Worm (Caenorhabditis elegans) whole organism, young adult: Measurements from ENCODE around the gene nlp-28.

ENCODE experiments used
- B0336.3 ChIP-seq: fragments of 200-800 bp; sonication (Bioruptor generic); IDR thresholded peaks from 2 replicates; pipeline ENCODE4 v1.3.6; 2022; ENCODE audit warnings: missing genetic modification characterization, missing compliant biosample characterization
- C06A6.2 ChIP-seq: fragments of 200-800 bp; sonication (Bioruptor generic); conservative IDR thresholded peaks from 2 replicates; pipeline ENCODE4 v1.3.6; 2022; ENCODE audit warnings: missing genetic modification characterization, missing compliant biosample characterization
- K12H6.12 ChIP-seq: fragments of 200-800 bp; sonication (Bioruptor generic); optimal IDR thresholded peaks from 2 replicates; lab custom pipeline; 2018; ENCODE audit warnings: mild to moderate bottlenecking, missing genetic modification characterization, missing compliant biosample characterization
- Y53G8AR.9 ChIP-seq: fragments of 200-800 bp; sonication (Bioruptor generic); conservative IDR thresholded peaks from 2 replicates; pipeline ENCODE4 v1.3.6; 2022; ENCODE audit warnings: missing genetic modification reagents, missing genetic modification characterization, missing compliant biosample characterization
- ZK185.1 ChIP-seq: sonication (generic microtip); optimal IDR thresholded peaks from 2 replicates; lab custom pipeline; 2016; ENCODE audit warnings: mild to moderate bottlenecking, missing genetic modification characterization, missing compliant biosample characterization; ENCODE audit not compliant: poor library complexity, severe bottlenecking
- ama-1 ChIP-seq, 3 experiments: fragments of 150-350 bp in 1 of 3; sonication (generic microtip) in 2 of 3; optimal IDR thresholded peaks; 2 replicates each; lab custom pipeline; 2014 to 2018; ENCODE audit warnings: missing biosample characterization in 2 of 3, missing genetic modification characterization in 2 of 3, missing genetic modification reagents in 2 of 3
- bed-1 ChIP-seq: fragments of 200-800 bp; sonication (Bioruptor generic); IDR thresholded peaks from 2 replicates; pipeline ENCODE4 v1.3.6; 2022; ENCODE audit warnings: missing genetic modification reagents, missing genetic modification characterization, missing compliant biosample characterization
- die-1 ChIP-seq: sonication (generic microtip); optimal IDR thresholded peaks from 2 replicates; lab custom pipeline; 2016; ENCODE audit warnings: missing genotype, mild to moderate bottlenecking, missing genetic modification characterization, missing compliant biosample characterization
- let-526 ChIP-seq: fragments of 200-800 bp; sonication (Bioruptor generic); IDR thresholded peaks from 2 replicates; pipeline ENCODE4 v1.3.6; 2022; ENCODE audit warnings: missing genetic modification reagents, missing genetic modification characterization, missing compliant biosample characterization
- mxl-1 ChIP-seq: sonication (generic microtip); optimal IDR thresholded peaks from 2 replicates; lab custom pipeline; 2016; ENCODE audit warnings: missing genetic modification characterization, missing compliant biosample characterization
- snpc-1.1 ChIP-seq: sonication (generic microtip); optimal IDR thresholded peaks from 2 replicates; lab custom pipeline; 2017; ENCODE audit warnings: missing genetic modification characterization, mild to moderate bottlenecking, missing compliant biosample characterization, antibody characterized with exemption, moderate library complexity, missing genotype, missing genetic modification reagents; ENCODE audit not compliant: insufficient read depth
- unc-62 ChIP-seq: fragments of 150-350 bp; optimal IDR thresholded peaks from 2 replicates; lab custom pipeline; 2014; ENCODE audit warnings: missing biosample characterization, missing genetic modification reagents, missing genetic modification characterization
- ztf-28 ChIP-seq: fragments of 200-800 bp; sonication (Bioruptor generic); IDR thresholded peaks from 2 replicates; pipeline ENCODE4 v1.3.6; 2022; ENCODE audit warnings: missing genetic modification reagents, missing genetic modification characterization, missing compliant biosample characterization
- ztf-3 ChIP-seq: fragments of 200-800 bp; sonication (Bioruptor generic); optimal IDR thresholded peaks from 2 replicates; lab custom pipeline; 2018; ENCODE audit warnings: mild to moderate bottlenecking, missing genetic modification characterization, missing compliant biosample characterization

ce11 chrV:3981680-3982079, 6.0 kb upstream of the nlp-28 start, which contains the start of gene nlp-30:
- TF ChIP-seq snpc-1.1 (tag; lab: Kevin White, UChicago) = no peak
- no peak for TF ChIP-seq K12H6.12 (tag; lab: Kevin White, UChicago)
- TF ChIP-seq mxl-1 (tag; lab: Kevin White, UChicago) = no peak
- TF ChIP-seq ZK185.1 = no peak
- no peak for TF ChIP-seq ztf-28 (GFP tag; lab: Robert Waterston, UW)
- TF ChIP-seq unc-62 (GFP tag; lab: Kevin White, UChicago) = no peak
- no peak for TF ChIP-seq ztf-3 (GFP tag; lab: Kevin White, UChicago)
- TF ChIP-seq die-1 = no peak
- TF ChIP-seq C06A6.2 = no peak
- no peak for TF ChIP-seq ama-1 (optimal IDR thresholded peaks at IDR 0.05; lab: Kevin White, UChicago)
- no peak for TF ChIP-seq ama-1 (GFP tag; optimal IDR thresholded peaks at IDR 0.05; lab: Kevin White, UChicago)
- TF ChIP-seq B0336.3 (GFP tag; lab: Robert Waterston, UW) = no peak
- no peak for TF ChIP-seq Y53G8AR.9
- TF ChIP-seq bed-1 = no peak
- TF ChIP-seq let-526 (GFP tag; lab: Robert Waterston, UW) = no peak
